Worm (Caenorhabditis elegans): ENCODE data around the gene ceh-91.

The ceh-91 gene

DNA sequence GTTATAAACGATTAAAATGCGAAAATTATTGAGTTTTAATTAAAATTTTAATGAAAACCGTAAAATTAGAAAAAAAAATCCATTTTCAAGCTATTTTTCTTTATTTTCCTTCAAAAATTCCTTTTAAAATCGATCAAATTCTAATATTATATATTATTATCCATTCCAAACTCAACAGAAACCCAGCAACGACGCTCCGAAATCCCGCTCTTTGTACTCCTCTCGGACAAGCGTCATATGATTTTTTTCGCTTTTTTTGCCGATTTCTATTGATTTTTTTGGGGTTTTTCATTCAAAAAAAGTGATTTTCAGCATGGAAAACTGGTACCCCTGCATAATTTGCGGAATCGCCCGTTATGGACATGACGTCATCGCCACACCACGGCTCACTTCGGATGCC lies at the start of gene ceh-91:
ceh-91 (plus strand) TSS at position 301 of the 400 bp plus-strand sequence.
- TF ChIP-seq lin-35 (GFP tag; optimal IDR thresholded peaks at IDR 0.05) (no peak), him-1 (tag; optimal IDR thresholded peaks at IDR 0.05) (no peak), F57C9.4 (tag; optimal IDR thresholded peaks at IDR 0.05) (no peak)

DNA sequence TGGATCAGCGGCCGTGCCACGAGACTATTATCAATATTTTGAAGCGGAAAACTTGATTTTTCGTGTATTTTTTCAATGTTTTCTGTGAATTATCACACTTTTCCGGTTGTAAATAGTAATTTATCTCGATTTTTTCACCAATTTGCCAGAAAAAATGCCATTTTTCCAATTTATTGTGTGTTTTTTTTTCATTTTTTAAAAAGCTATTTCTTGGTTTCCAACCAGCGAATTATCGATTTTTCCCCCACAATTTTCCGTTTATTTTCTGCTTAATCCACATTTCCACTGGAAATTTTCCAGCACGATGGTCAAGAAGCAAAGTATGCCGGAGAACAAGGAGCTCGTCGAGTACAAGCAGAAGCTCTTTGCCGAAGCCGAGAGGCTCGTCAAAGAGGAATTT lies 48.7 kb upstream of the ceh-91 start, which contains the start of gene psme-3:
psme-3 (plus strand) TSS at position 301 of the 400 bp plus-strand sequence.
- TF ChIP-seq ztf-25 (GFP tag; IDR thresholded peaks at IDR 0.05) (no peak), dpl-1 (GFP tag; optimal IDR thresholded peaks at IDR 0.05) (no peak), hmg-20 (GFP tag; IDR thresholded peaks at IDR 0.05) (no peak), unc-130 (GFP tag; optimal IDR thresholded peaks at IDR 0.05) (no peak), mes-4 (tag; optimal IDR thresholded peaks at IDR 0.05) (no peak), dpff-1 (tag; optimal IDR thresholded peaks at IDR 0.05) (no peak), F22D6.2 (tag; optimal IDR thresholded peaks at IDR 0.05) (no peak)

DNA sequence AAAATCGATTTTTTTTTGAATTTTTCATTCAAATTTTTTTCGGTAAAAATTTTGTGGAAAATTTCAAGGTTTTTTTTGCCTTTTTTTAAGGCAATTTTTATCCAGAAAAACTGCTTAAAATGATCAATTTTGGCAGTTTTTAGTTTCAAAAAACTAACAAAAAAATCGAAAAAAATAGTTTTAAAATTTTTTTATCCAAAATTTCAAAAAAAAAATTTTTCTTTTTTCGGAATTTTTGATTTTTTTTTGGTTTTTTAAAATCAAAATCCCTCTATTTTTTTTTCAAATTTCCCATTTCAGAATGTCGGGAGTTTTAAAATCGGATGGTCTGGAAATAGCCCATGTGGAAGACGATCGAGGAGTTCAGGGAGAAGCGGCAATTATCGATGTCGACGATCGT lies 42.6 kb upstream of the ceh-91 start, which contains the start of gene Y66D12A.8:
Y66D12A.8 (plus strand) TSS at position 301 of the 400 bp plus-strand sequence.
- TF ChIP-seq lag-1 (GFP tag; IDR thresholded peaks at IDR 0.05): no peak
- TF ChIP-seq unc-62 (GFP tag; optimal IDR thresholded peaks at IDR 0.05): no peak
- TF ChIP-seq snpc-3.4 (tag; optimal IDR thresholded peaks at IDR 0.05): no peak
- no peak for TF ChIP-seq ccch-3 (GFP tag; optimal IDR thresholded peaks at IDR 0.05)

DNA sequence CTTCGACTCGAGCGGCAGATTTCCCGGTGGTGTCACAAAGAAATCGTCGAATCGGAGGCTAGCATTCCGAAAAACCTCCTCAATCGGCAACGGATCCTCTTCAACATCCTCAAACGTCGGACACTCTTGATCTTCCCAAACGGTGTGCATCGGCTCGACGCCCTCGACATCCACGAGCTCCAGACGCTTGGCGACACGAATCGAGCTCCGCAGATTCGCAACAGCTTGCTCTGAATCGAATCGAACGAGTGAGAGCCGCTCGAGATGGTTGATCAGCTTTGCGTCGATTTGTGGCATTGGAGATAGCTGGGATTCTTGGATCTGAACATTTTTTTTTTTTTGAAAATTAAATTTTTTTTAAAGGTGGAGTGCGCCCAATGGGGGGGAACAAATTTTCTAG lies 37.2 kb upstream of the ceh-91 start:
- no peak for TF ChIP-seq pha-4 (tag; optimal IDR thresholded peaks at IDR 0.05)
- TF ChIP-seq nfyb-1 (GFP tag; IDR thresholded peaks at IDR 0.05): 0 out of 2 replicates have a peak, but pooled peaks have one; percentile 18
- no peak for TF ChIP-seq egrh-3 (GFP tag; IDR thresholded peaks at IDR 0.05)
- TF ChIP-seq zfh-2 (GFP tag; conservative IDR thresholded peaks at IDR 0.05): peak; percentile 80
- no peak for TF ChIP-seq lsl-1 (GFP tag; optimal IDR thresholded peaks at IDR 0.05)
- TF ChIP-seq tbx-9 (tag; optimal IDR thresholded peaks at IDR 0.05; ENCODE audit: borderline replicate concordance): no peak
- no peak for TF ChIP-seq xnd-1 (tag; optimal IDR thresholded peaks at IDR 0.05)
- no peak for TF ChIP-seq nhr-27 (tag; optimal IDR thresholded peaks at IDR 0.05)
- no peak for TF ChIP-seq hmg-1.2 (GFP tag; IDR thresholded peaks at IDR 0.05)
- peak; percentile 22; the same call in 1 of the 2 replicates for TF ChIP-seq B0336.3 (GFP tag; IDR thresholded peaks at IDR 0.05)
- peak; percentile 45; the same call in 1 of the 2 replicates for TF ChIP-seq hsf-1 (GFP tag; IDR thresholded peaks at IDR 0.05)

DNA sequence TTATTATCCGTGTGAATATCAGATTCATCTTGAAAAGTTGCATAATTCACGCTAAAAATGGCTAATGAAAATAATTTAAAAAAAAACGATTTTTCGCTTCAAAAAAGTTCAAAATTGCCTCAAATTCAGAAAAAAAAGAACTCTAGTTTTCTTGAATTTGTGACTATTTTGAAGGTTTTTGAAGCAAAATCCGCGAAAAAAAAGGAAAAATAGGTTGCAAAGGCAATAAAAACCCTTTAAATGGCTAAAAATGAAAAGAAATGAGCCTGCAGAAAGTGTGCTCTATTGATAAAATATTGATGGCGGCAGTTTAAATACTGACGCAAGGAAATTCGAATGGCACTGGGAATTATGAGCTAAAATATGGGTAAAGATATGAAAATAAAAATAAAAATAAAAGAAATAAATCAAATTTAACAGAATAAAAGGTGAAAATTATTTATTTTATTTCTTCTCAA lies 36.1 kb upstream of the ceh-91 start, which contains the start of gene Y66D12A.7:
Y66D12A.7 (minus strand) TSS at position 51 of the 458 bp plus-strand sequence.
- TF ChIP-seq dpl-1 (GFP tag; optimal IDR thresholded peaks at IDR 0.05): peak; percentile 5
- TF ChIP-seq F57C9.4 (tag; optimal IDR thresholded peaks at IDR 0.05): no peak
- TF ChIP-seq efl-1 (GFP tag; optimal IDR thresholded peaks at IDR 0.05): peak; percentile 67
- TF ChIP-seq D2030.7 (GFP tag; IDR thresholded peaks at IDR 0.05): 0 out of 2 replicates have a peak, but pooled peaks have one; percentile 17
- TF ChIP-seq F52B5.7 (tag; optimal IDR thresholded peaks at IDR 0.05): no peak
- peak; percentile 73 for TF ChIP-seq mcd-1 (GFP tag; IDR thresholded peaks at IDR 0.05)
- TF ChIP-seq bed-1 (GFP tag; IDR thresholded peaks at IDR 0.05): no peak
- TF ChIP-seq cebp-2 (GFP tag; IDR thresholded peaks at IDR 0.05): no peak
- no peak for TF ChIP-seq C17E4.6 (GFP tag; IDR thresholded peaks at IDR 0.05)
- no peak for TF ChIP-seq attf-5 (GFP tag; optimal IDR thresholded peaks at IDR 0.05)
- TF ChIP-seq egrh-3 (GFP tag; IDR thresholded peaks at IDR 0.05): no peak
- no peak for TF ChIP-seq C06A6.2 (GFP tag; conservative IDR thresholded peaks at IDR 0.05)
- peak; percentile 62 for TF ChIP-seq athp-1 (tag; optimal IDR thresholded peaks at IDR 0.05)
- peak; percentile 79 for TF ChIP-seq lin-54 (GFP tag; optimal IDR thresholded peaks at IDR 0.05)
- TF ChIP-seq attf-6 (GFP tag; IDR thresholded peaks at IDR 0.05): no peak
- no peak for TF ChIP-seq Y56A3A.18 (GFP tag; IDR thresholded peaks at IDR 0.05)
- TF ChIP-seq pbrm-1 (GFP tag; IDR thresholded peaks at IDR 0.05): no peak
- TF ChIP-seq ZK185.1 (tag; optimal IDR thresholded peaks at IDR 0.05; ENCODE audit: poor library complexity, severe bottlenecking): no peak
- no peak for TF ChIP-seq hlh-26 (GFP tag; conservative IDR thresholded peaks at IDR 0.05)
- no peak for TF ChIP-seq tbp1 (GFP tag; optimal IDR thresholded peaks at IDR 0.05)
- TF ChIP-seq ets-4 (GFP tag; optimal IDR thresholded peaks at IDR 0.05): no peak
